Worm (Caenorhabditis elegans) whole organism, mixed stage, embryonic: ENCODE data around the gene inx-7.

ENCODE experiments used
- blmp-1 ChIP-seq: fragments of 150-350 bp; optimal IDR thresholded peaks from 2 replicates; lab custom pipeline; 2014; ENCODE audit warnings: missing biosample characterization, missing genetic modification characterization
- ceh-39 ChIP-seq: fragments of 150-350 bp; optimal IDR thresholded peaks from 2 replicates; lab custom pipeline; 2014; ENCODE audit warnings: missing biosample characterization, missing genetic modification characterization
- elt-3 ChIP-seq: fragments of 150-350 bp; optimal IDR thresholded peaks from 2 replicates; lab custom pipeline; 2014; ENCODE audit warnings: missing biosample characterization, missing genetic modification characterization
- hlh-1 ChIP-seq: fragments of 150-350 bp; optimal IDR thresholded peaks from 2 replicates; lab custom pipeline; 2014; ENCODE audit warnings: missing biosample characterization, missing genetic modification reagents, missing genetic modification characterization
- mab-5 ChIP-seq: fragments of 150-350 bp; optimal IDR thresholded peaks from 2 replicates; lab custom pipeline; 2014; ENCODE audit warnings: missing biosample characterization, missing genetic modification characterization
- mep-1 ChIP-seq: fragments of 150-350 bp; optimal IDR thresholded peaks from 2 replicates; lab custom pipeline; 2017; ENCODE audit warnings: missing biosample characterization, missing genetic modification reagents, missing genetic modification characterization, inconsistent platforms
- nhr-12 ChIP-seq: fragments of 150-350 bp; optimal IDR thresholded peaks from 2 replicates; lab custom pipeline; 2014; ENCODE audit warnings: missing biosample characterization, missing genetic modification characterization
- nhr-2 ChIP-seq: fragments of 150-350 bp; optimal IDR thresholded peaks from 2 replicates; lab custom pipeline; 2014; ENCODE audit warnings: missing biosample characterization, missing genetic modification characterization
- snpc-4 ChIP-seq: fragments of 150-350 bp; optimal IDR thresholded peaks from 2 replicates; lab custom pipeline; 2014; ENCODE audit warnings: missing biosample characterization, missing genetic modification characterization
- unc-120 ChIP-seq: sonication (generic microtip); optimal IDR thresholded peaks from 2 replicates; lab custom pipeline; 2017; ENCODE audit warnings: missing genetic modification characterization, missing compliant biosample characterization; ENCODE audit not compliant: poor library complexity, severe bottlenecking
- unc-39 ChIP-seq: fragments of 150-350 bp; optimal IDR thresholded peaks from 2 replicates; lab custom pipeline; 2014; ENCODE audit warnings: missing biosample characterization, missing genetic modification characterization

DNA sequence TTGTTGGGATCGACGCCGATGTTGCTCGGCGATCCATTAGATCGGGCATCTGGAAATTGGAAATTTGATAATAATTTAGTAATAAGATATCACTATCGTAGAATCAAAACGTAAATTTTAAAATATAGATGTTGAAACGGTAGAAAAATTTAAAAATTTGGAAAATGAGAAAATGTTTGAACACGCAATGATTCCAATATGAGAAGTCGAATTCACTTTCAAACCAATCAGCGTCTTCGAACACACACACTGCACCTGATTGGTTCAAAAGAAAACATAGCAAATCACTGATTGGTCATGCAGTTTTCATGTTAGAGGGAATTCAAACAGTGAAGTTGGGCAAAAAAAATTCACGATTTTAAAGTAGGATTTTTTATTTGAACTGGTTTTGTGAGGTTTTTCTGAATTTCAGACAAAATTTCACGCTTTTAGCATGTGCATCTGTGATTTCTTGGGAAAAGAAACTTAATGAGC lies 43.1 kb downstream of the inx-7 start, which contains the start of gene H04M03.12:
- no peak for TF ChIP-seq nhr-2 (tag; lab: Kevin White, UChicago)
- TF ChIP-seq unc-39 (tag; lab: Kevin White, UChicago): no peak
- TF ChIP-seq hlh-1: no peak
- no peak for TF ChIP-seq snpc-4 (tag; lab: Kevin White, UChicago)
- TF ChIP-seq mab-5: no peak
- TF ChIP-seq mep-1 (tag; lab: Kevin White, UChicago): no peak
- no peak for TF ChIP-seq blmp-1 (tag; lab: Kevin White, UChicago)
- no peak for TF ChIP-seq nhr-12 (tag; lab: Kevin White, UChicago)
- TF ChIP-seq unc-120 (tag; lab: Kevin White, UChicago): no peak
- no peak for TF ChIP-seq elt-3 (tag; lab: Kevin White, UChicago)
- no peak for TF ChIP-seq ceh-39 (tag; lab: Kevin White, UChicago)
